Worm (Caenorhabditis elegans): ENCODE data around the gene srj-49.

- TF ChIP-seq B0310.2 (tag; optimal IDR thresholded peaks at IDR 0.05) (no peak), ama-1 (optimal IDR thresholded peaks at IDR 0.05) (no peak), F13C5.2 (tag; optimal IDR thresholded peaks at IDR 0.05) (no peak), flt-1 (GFP tag; IDR thresholded peaks at IDR 0.05) (no peak), tbx-37 (GFP tag; conservative IDR thresholded peaks at IDR 0.05) (no peak), hmg-4 (GFP tag; optimal IDR thresholded peaks at IDR 0.05) (no peak), hmbx-1 (tag; optimal IDR thresholded peaks at IDR 0.05) (no peak), sea-1 (GFP tag; conservative IDR thresholded peaks at IDR 0.05) (no peak), hnd-1 (tag; optimal IDR thresholded peaks at IDR 0.05) (no peak), pes-1 (GFP tag; IDR thresholded peaks at IDR 0.05) (no peak), ets-7 (tag; optimal IDR thresholded peaks at IDR 0.05) (no peak), scrt-1 (GFP tag; IDR thresholded peaks at IDR 0.05) (no peak)
Measured at ce11 chrV:2881565-2881964, 33.4 kb upstream of the srj-49 start.
